Worm (Caenorhabditis elegans): Measurements from ENCODE around the gene F46G11.2.

DNA sequence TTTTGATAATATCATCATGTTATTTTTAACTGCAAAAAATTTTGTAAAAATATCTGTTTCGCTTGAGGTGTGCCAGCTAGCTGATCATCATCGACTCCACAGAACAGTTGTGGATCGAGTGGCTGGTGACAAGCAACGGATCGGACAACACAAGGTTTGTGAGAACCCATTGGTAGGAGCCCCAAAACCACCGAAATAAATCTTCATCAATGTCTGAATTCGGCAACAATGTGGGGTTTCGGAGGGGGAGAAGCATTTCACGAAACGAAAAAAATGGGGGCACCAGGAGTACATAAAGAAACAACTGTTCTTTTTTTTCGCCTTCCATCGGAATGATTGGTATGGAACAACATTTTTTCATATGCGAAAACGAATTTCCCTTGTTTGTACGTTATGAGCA lies 27.4 kb downstream of the F46G11.2 start:
- TF ChIP-seq sea-2 (GFP tag; optimal IDR thresholded peaks at IDR 0.05) (no peak), unc-39 (tag; optimal IDR thresholded peaks at IDR 0.05) (no peak), nhr-11 (tag; optimal IDR thresholded peaks at IDR 0.05) (no peak), nhr-76 (tag; optimal IDR thresholded peaks at IDR 0.05) (no peak), lin-39 (tag; optimal IDR thresholded peaks at IDR 0.05) (peak; percentile 34), ZK546.5 (tag; optimal IDR thresholded peaks at IDR 0.05) (no peak)

Measured in whole organism, L3 larva.